Worm (Caenorhabditis elegans) whole organism, L1 larva: Measurements from ENCODE around the gene cpf-1.

Experiments
- C04F5.9 ChIP-seq: sonication (generic microtip); optimal IDR thresholded peaks from 2 replicates; lab custom pipeline; 2016; ENCODE audit warnings: missing genetic modification characterization, missing compliant biosample characterization
- C16A3.4 ChIP-seq: fragments of 150-350 bp; optimal IDR thresholded peaks from 2 replicates; lab custom pipeline; 2014; ENCODE audit warnings: missing biosample characterization, missing genetic modification characterization
- C34B4.2 ChIP-seq: sonication (generic microtip); optimal IDR thresholded peaks from 2 replicates; lab custom pipeline; 2017; ENCODE audit warnings: mild to moderate bottlenecking, missing genetic modification characterization, missing compliant biosample characterization
- F16B12.6 ChIP-seq: fragments of 150-350 bp; optimal IDR thresholded peaks from 2 replicates; lab custom pipeline; 2014; ENCODE audit warnings: missing biosample characterization, missing genetic modification characterization
- aha-1 ChIP-seq: fragments of 150-350 bp; optimal IDR thresholded peaks from 2 replicates; lab custom pipeline; 2014; ENCODE audit warnings: missing biosample characterization, missing genetic modification characterization
- blmp-1 ChIP-seq: fragments of 150-350 bp; optimal IDR thresholded peaks from 2 replicates; lab custom pipeline; 2014; ENCODE audit warnings: missing biosample characterization, missing genetic modification characterization
- ceh-63 ChIP-seq: fragments of 200-800 bp; sonication (Bioruptor generic); optimal IDR thresholded peaks from 2 replicates; lab custom pipeline; 2018; ENCODE audit warnings: mild to moderate bottlenecking, missing genetic modification characterization, missing compliant biosample characterization
- ceh-88 ChIP-seq: fragments of 200-800 bp; sonication (Bioruptor generic); IDR thresholded peaks from 2 replicates; pipeline ENCODE4 v1.3.6; 2022; ENCODE audit warnings: missing genetic modification characterization, missing compliant biosample characterization
- ceh-90 ChIP-seq: sonication (generic microtip); optimal IDR thresholded peaks from 2 replicates; lab custom pipeline; 2016; ENCODE audit warnings: missing genetic modification characterization, missing compliant biosample characterization
- dpl-1 ChIP-seq, 3 experiments: fragments of 150-350 bp in 2 of 3; sonication (generic microtip) in 1 of 3; optimal IDR thresholded peaks; 2 replicates each; lab custom pipeline; 2014 to 2017; ENCODE audit warnings: missing biosample characterization in 3 of 3, missing genetic modification characterization in 3 of 3, missing genetic modification reagents in 3 of 3
- efl-1 ChIP-seq, 4 experiments: fragments of 150-350 bp; optimal IDR thresholded peaks in 3 of 4; peaks in 1 of 4; 1 replicate in 1 of 4; 2 replicates in 3 of 4; lab custom pipeline; 2014; ENCODE audit warnings: missing biosample characterization in 2 of 4, missing genetic modification characterization in 2 of 4, missing genetic modification reagents in 2 of 4
- egl-13 ChIP-seq: sonication (generic microtip); optimal IDR thresholded peaks from 2 replicates; lab custom pipeline; 2016; ENCODE audit warnings: missing genotype, missing genetic modification reagents, missing genetic modification characterization, missing compliant biosample characterization
- ets-5 ChIP-seq: fragments of 200-800 bp; sonication (Bioruptor generic); IDR thresholded peaks from 2 replicates; pipeline ENCODE4 v1.3.6; 2022; ENCODE audit warnings: missing genetic modification characterization, missing compliant biosample characterization
- fkh-4 ChIP-seq: sonication (generic microtip); optimal IDR thresholded peaks from 2 replicates; lab custom pipeline; 2016; ENCODE audit warnings: missing compliant biosample characterization, missing genetic modification characterization, borderline replicate concordance
- fkh-8 ChIP-seq: sonication (generic microtip); optimal IDR thresholded peaks from 2 replicates; lab custom pipeline; 2016; ENCODE audit warnings: mild to moderate bottlenecking, missing genetic modification characterization, missing compliant biosample characterization
- fos-1 ChIP-seq: fragments of 150-350 bp; optimal IDR thresholded peaks from 2 replicates; lab custom pipeline; 2014; ENCODE audit warnings: missing biosample characterization, missing genetic modification characterization
- hlh-17 ChIP-seq: fragments of 200-800 bp; sonication (Bioruptor generic); optimal IDR thresholded peaks from 2 replicates; lab custom pipeline; 2018; ENCODE audit warnings: missing genetic modification characterization, mild to moderate bottlenecking, missing compliant biosample characterization, moderate library complexity, borderline replicate concordance
- irx-1 ChIP-seq: sonication (generic microtip); optimal IDR thresholded peaks from 2 replicates; lab custom pipeline; 2016; ENCODE audit warnings: missing genetic modification characterization, missing compliant biosample characterization
- isw-1 ChIP-seq: fragments of 200-800 bp; sonication (Bioruptor generic); IDR thresholded peaks from 2 replicates; pipeline ENCODE4 v1.3.6; 2022; ENCODE audit warnings: missing genetic modification characterization, missing compliant biosample characterization
- lin-14 ChIP-seq: fragments of 200-800 bp; sonication (Bioruptor generic); optimal IDR thresholded peaks from 2 replicates; lab custom pipeline; 2018; ENCODE audit warnings: mild to moderate bottlenecking, missing genetic modification characterization, moderate library complexity, missing compliant biosample characterization
- lin-35 ChIP-seq, 2 experiments: fragments of 150-350 bp; optimal IDR thresholded peaks; 2 replicates each; lab custom pipeline; 2014; ENCODE audit warnings: missing biosample characterization in 2 of 2, missing genetic modification characterization in 2 of 2, missing genetic modification reagents in 2 of 2
- lin-39 ChIP-seq: fragments of 150-350 bp; optimal IDR thresholded peaks from 2 replicates; lab custom pipeline; 2014; ENCODE audit warnings: missing biosample characterization, missing genetic modification reagents, missing genetic modification characterization
- lsy-2 ChIP-seq, 2 experiments: fragments of 150-350 bp; optimal IDR thresholded peaks; 2 replicates each; lab custom pipeline; 2014; ENCODE audit warnings: missing biosample characterization in 2 of 2, missing genetic modification characterization in 2 of 2
- mep-1 ChIP-seq: fragments of 150-350 bp; optimal IDR thresholded peaks from 2 replicates; lab custom pipeline; 2014; ENCODE audit warnings: missing biosample characterization, missing genetic modification characterization
- nhr-12 ChIP-seq: sonication (generic microtip); optimal IDR thresholded peaks from 2 replicates; lab custom pipeline; 2017; ENCODE audit warnings: missing biosample characterization, missing genetic modification characterization
- nhr-20 ChIP-seq: sonication (generic microtip); optimal IDR thresholded peaks from 2 replicates; lab custom pipeline; 2016; ENCODE audit warnings: mild to moderate bottlenecking, missing genetic modification characterization, missing compliant biosample characterization
- nhr-28 ChIP-seq: fragments of 150-350 bp; optimal IDR thresholded peaks from 2 replicates; lab custom pipeline; 2014; ENCODE audit warnings: missing biosample characterization, missing genetic modification characterization
- nhr-71 ChIP-seq: sonication (generic microtip); optimal IDR thresholded peaks from 2 replicates; lab custom pipeline; 2016; ENCODE audit warnings: mild to moderate bottlenecking, missing genetic modification characterization, moderate library complexity, missing compliant biosample characterization
- nhr-77 ChIP-seq: fragments of 150-350 bp; optimal IDR thresholded peaks from 2 replicates; lab custom pipeline; 2014; ENCODE audit warnings: missing biosample characterization, missing genetic modification characterization
- nhr-84 ChIP-seq: sonication (generic microtip); optimal IDR thresholded peaks from 2 replicates; lab custom pipeline; 2017; ENCODE audit warnings: missing biosample characterization, missing genetic modification characterization
- pqm-1 ChIP-seq: sonication (generic microtip); optimal IDR thresholded peaks from 3 replicates; lab custom pipeline; 2017; ENCODE audit warnings: missing biosample characterization, missing genetic modification characterization
- rnt-1 ChIP-seq: sonication (generic microtip); optimal IDR thresholded peaks from 2 replicates; lab custom pipeline; 2016; ENCODE audit warnings: mild to moderate bottlenecking, missing genetic modification characterization, moderate library complexity, missing compliant biosample characterization
- snpc-4 ChIP-seq: fragments of 150-350 bp; optimal IDR thresholded peaks from 2 replicates; lab custom pipeline; 2014; ENCODE audit warnings: missing biosample characterization, missing genetic modification characterization
- snu-23 ChIP-seq: sonication (generic microtip); optimal IDR thresholded peaks from 2 replicates; lab custom pipeline; 2016; ENCODE audit warnings: missing genetic modification characterization, missing compliant biosample characterization
- sox-4 ChIP-seq: sonication (generic microtip); optimal IDR thresholded peaks from 2 replicates; lab custom pipeline; 2016; ENCODE audit warnings: missing genetic modification characterization, missing compliant biosample characterization
- sup-37 ChIP-seq: fragments of 200-800 bp; sonication (Bioruptor generic); optimal IDR thresholded peaks from 2 replicates; lab custom pipeline; 2018; ENCODE audit warnings: mild to moderate bottlenecking, missing genetic modification characterization, missing compliant biosample characterization
- swsn-7 ChIP-seq: sonication (generic microtip); optimal IDR thresholded peaks from 2 replicates; lab custom pipeline; 2016; ENCODE audit warnings: missing genetic modification characterization, missing compliant biosample characterization
- tlp-1 ChIP-seq: fragments of 150-350 bp; optimal IDR thresholded peaks from 2 replicates; lab custom pipeline; 2014; ENCODE audit warnings: missing biosample characterization, missing genetic modification characterization
- unc-130 ChIP-seq: fragments of 150-350 bp; optimal IDR thresholded peaks from 2 replicates; lab custom pipeline; 2017; ENCODE audit warnings: missing biosample characterization, missing genetic modification characterization, inconsistent platforms
- unc-30 ChIP-seq: sonication (generic microtip); optimal IDR thresholded peaks from 2 replicates; lab custom pipeline; 2017; ENCODE audit warnings: missing biosample characterization, missing genetic modification characterization
- xbp-1 ChIP-seq: sonication (generic microtip); optimal IDR thresholded peaks from 2 replicates; lab custom pipeline; 2016; ENCODE audit warnings: missing genetic modification characterization, missing compliant biosample characterization
- zip-4 ChIP-seq: fragments of 200-800 bp; sonication (Bioruptor generic); optimal IDR thresholded peaks from 2 replicates; lab custom pipeline; 2018; ENCODE audit warnings: mild to moderate bottlenecking, missing genetic modification characterization, moderate library complexity, missing compliant biosample characterization
- ztf-4 ChIP-seq: fragments of 150-350 bp; optimal IDR thresholded peaks from 2 replicates; lab custom pipeline; 2014; ENCODE audit warnings: missing biosample characterization, missing genetic modification characterization

The cpf-1 gene

DNA sequence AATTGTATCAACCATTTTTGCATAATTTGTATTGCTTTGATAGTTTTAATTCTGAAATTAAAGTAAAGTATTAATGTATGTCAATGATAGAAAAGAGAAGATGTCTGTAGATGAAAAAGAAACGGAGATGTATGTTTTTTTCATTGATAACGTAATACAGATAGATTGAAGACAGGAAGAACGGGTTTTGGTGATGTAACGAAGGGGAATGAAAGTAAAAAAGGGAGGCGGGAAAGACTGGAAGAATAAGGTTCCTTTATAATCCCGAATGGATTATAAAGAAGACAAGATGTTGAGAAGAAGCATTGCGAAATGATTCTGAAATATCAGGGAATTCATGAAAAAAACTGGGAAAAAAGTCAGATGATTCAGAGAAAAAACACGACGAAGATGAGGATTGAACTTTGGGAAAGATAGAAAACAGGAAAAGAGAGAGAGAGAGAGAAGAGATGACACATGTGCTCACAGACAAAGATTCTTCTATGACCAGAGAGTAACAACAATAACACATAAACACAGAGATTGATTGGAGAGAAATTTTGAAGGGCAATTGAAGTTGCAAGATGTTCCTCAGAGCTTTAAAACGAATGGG lies 17.1 kb downstream of the cpf-1 start, which contains the start of gene F54C9.11:
Gene F54C9.11, minus strand, starts transcription at position 51 of the 592 bp plus-strand sequence.
- no peak for TF ChIP-seq unc-30 (tag; lab: Kevin White, UChicago)
- TF ChIP-seq nhr-20: no peak
- TF ChIP-seq blmp-1: peak; percentile 64
- no peak for TF ChIP-seq C04F5.9 (tag; lab: Kevin White, UChicago)
- TF ChIP-seq C16A3.4 (tag; lab: Kevin White, UChicago): peak; percentile 7
- TF ChIP-seq ceh-90 (tag; lab: Kevin White, UChicago): no peak
- peak; percentile 12 for TF ChIP-seq mep-1 (tag; lab: Kevin White, UChicago)
- TF ChIP-seq F16B12.6 (tag; lab: Kevin White, UChicago): no peak
- TF ChIP-seq nhr-71 (tag; lab: Kevin White, UChicago): peak; percentile 62
- no peak for TF ChIP-seq nhr-84 (tag; lab: Kevin White, UChicago)
- no peak for TF ChIP-seq nhr-12 (tag; lab: Kevin White, UChicago)
- no peak for TF ChIP-seq C34B4.2 (tag; lab: Kevin White, UChicago)
- TF ChIP-seq ceh-63 (GFP tag; lab: Kevin White, UChicago): no peak
- peak; percentile 42 for TF ChIP-seq rnt-1
- no peak for TF ChIP-seq egl-13
- no peak for TF ChIP-seq fkh-4
- TF ChIP-seq lin-14 (GFP tag; lab: Kevin White, UChicago): peak; percentile 73
- TF ChIP-seq ztf-4 (tag; lab: Kevin White, UChicago): peak; percentile 30
- no peak for TF ChIP-seq hlh-17
- no peak for TF ChIP-seq tlp-1 (tag; lab: Kevin White, UChicago)
- TF ChIP-seq lin-35 (GFP tag; optimal IDR thresholded peaks at IDR 0.05; lab: Kevin White, UChicago): peak in 1 of 2 experiments; percentile 14
- TF ChIP-seq sup-37 (GFP tag; lab: Kevin White, UChicago): no peak
- TF ChIP-seq xbp-1 (tag; lab: Kevin White, UChicago): no peak
- no peak for TF ChIP-seq efl-1 (optimal IDR thresholded peaks at IDR 0.05; lab: Kevin White, UChicago)
- no peak for TF ChIP-seq efl-1 (GFP tag; optimal IDR thresholded peaks at IDR 0.05 in 1 of 2; lab: Kevin White, UChicago)
- TF ChIP-seq ceh-88 (GFP tag; lab: Robert Waterston, UW): no peak
- TF ChIP-seq zip-4 (GFP tag; lab: Kevin White, UChicago): no peak
- TF ChIP-seq pqm-1 (tag; lab: Kevin White, UChicago): no peak
- peak in 1 of 2 experiments; percentile 57 for TF ChIP-seq lsy-2 (tag; optimal IDR thresholded peaks at IDR 0.05; lab: Kevin White, UChicago)
- TF ChIP-seq swsn-7 (tag; lab: Kevin White, UChicago): no peak
- TF ChIP-seq snu-23 (GFP tag; lab: Kevin White, UChicago): peak; percentile 11
- TF ChIP-seq ets-5 (GFP tag; lab: Robert Waterston, UW): no peak
- TF ChIP-seq, all 84 proteins: peak for 10

DNA sequence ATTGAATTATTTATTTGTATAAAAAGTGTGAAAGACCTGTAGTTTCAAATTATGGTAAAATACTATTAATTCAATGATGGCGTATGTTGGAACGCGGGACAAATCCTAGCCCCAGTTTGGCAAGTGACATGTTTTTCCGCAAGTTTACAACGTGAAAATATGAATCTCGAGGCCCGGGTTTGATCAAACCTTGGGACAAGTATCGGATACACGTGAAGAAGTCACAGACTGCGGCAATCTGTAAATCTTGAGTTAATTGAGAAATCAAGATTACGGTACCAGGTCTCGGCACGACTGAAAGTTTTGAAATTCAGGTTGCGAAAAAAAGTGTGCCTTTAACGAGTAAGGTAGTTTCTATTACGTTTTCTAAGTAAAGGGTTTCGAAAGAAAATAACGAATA lies 19.2 kb downstream of the cpf-1 start:
- TF ChIP-seq isw-1 (GFP tag; lab: Robert Waterston, UW) (no peak), aha-1 (tag; lab: Kevin White, UChicago) (no peak), dpl-1 (GFP tag; optimal IDR thresholded peaks at IDR 0.05; lab: Kevin White, UChicago) (no peak), ceh-63 (GFP tag; lab: Kevin White, UChicago) (no peak), nhr-77 (no peak), lin-39 (tag; lab: Kevin White, UChicago) (no peak), fkh-8 (no peak), fos-1 (tag; lab: Kevin White, UChicago) (no peak), mep-1 (tag; lab: Kevin White, UChicago) (no peak), nhr-71 (tag; lab: Kevin White, UChicago) (no peak), sox-4 (tag; lab: Kevin White, UChicago) (no peak), irx-1 (tag; lab: Kevin White, UChicago) (no peak), ets-5 (GFP tag; lab: Robert Waterston, UW) (no peak), lsy-2 (tag; optimal IDR thresholded peaks at IDR 0.05; lab: Kevin White, UChicago) (no peak), nhr-28 (tag; lab: Kevin White, UChicago) (no peak), unc-130 (tag; lab: Kevin White, UChicago) (no peak), snpc-4 (tag; lab: Kevin White, UChicago) (no peak), rnt-1 (no peak), egl-13 (no peak)
